In the genomic region with DNA sequence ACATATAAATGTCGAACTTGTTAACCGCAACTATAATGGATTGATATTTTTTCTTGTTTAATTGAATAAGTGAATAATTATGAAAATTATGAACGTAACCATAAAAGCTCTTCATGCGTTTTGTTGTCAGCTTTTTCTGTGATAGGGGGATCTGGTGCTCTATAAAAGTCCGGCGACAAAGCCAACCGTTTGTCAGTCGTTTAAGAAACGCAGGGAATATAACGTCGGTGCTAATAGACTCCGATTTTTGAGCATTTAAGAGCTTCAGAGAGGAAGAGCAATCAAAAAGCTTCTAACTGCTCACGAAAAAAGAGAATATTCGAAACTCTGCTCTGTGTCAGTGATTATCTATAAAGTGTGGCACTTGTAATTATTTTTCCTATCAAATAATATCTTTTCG, we compare ENCODE assay signal across 4 fruit fly cellular contexts.
TF ChIP-seq lines count a peak whose summit lies in the region.

A gene (plus strand): TSS at position 203 of the 400 bp plus-strand sequence.

- no peak for TF ChIP-seq CTCF in whole organism, embryonic (GFP tag; optimal IDR thresholded peaks at IDR 0.05; lab: Kevin White, UChicago)

TF ChIP-seq in whole organism, adult, 20 proteins besides CTCF, POLR2A, EP300 and RAD21:
- TF ChIP-seq Mnt (GFP tag; optimal IDR thresholded peaks at IDR 0.05; lab: Kevin White, UChicago) = peak; percentile 35
- no peak for TF ChIP-seq CG12768 (GFP tag; optimal IDR thresholded peaks at IDR 0.05; lab: Kevin White, UChicago)
- TF ChIP-seq toe (GFP tag; optimal IDR thresholded peaks at IDR 0.05; lab: Kevin White, UChicago) = no peak
- TF ChIP-seq CG7101 (tag; optimal IDR thresholded peaks at IDR 0.05; lab: Kevin White, UChicago) = no peak
- no peak for TF ChIP-seq CG5204 (GFP tag; optimal IDR thresholded peaks at IDR 0.05; lab: Kevin White, UChicago)
- TF ChIP-seq pad (GFP tag; optimal IDR thresholded peaks at IDR 0.05; lab: Kevin White, UChicago) = no peak
- TF ChIP-seq cic (GFP tag; optimal IDR thresholded peaks at IDR 0.05; lab: Kevin White, UChicago) = peak; percentile 55
- TF ChIP-seq CG7045 (GFP tag; optimal IDR thresholded peaks at IDR 0.05; lab: Kevin White, UChicago) = no peak
- TF ChIP-seq Clk (GFP tag; optimal IDR thresholded peaks at IDR 0.05; lab: Kevin White, UChicago) = no peak
- TF ChIP-seq cnc (optimal IDR thresholded peaks at IDR 0.05; lab: Kevin White, UChicago) = no peak
- peak; percentile 4 for TF ChIP-seq CG1620 (GFP tag; optimal IDR thresholded peaks at IDR 0.05; lab: Kevin White, UChicago)
- TF ChIP-seq Hr96 (GFP tag; optimal IDR thresholded peaks at IDR 0.05; lab: Kevin White, UChicago) = no peak
- TF ChIP-seq kay (GFP tag; lab: Kevin White, UChicago; ENCODE audit: borderline replicate concordance) = no peak
- TF ChIP-seq CG14711 (tag; optimal IDR thresholded peaks at IDR 0.05; lab: Kevin White, UChicago) = no peak
- no peak for TF ChIP-seq CG11617 (GFP tag; optimal IDR thresholded peaks at IDR 0.05; lab: Kevin White, UChicago)
- TF ChIP-seq ovo (GFP tag; optimal IDR thresholded peaks at IDR 0.05; lab: Kevin White, UChicago) = no peak
- TF ChIP-seq Crg-1 (GFP tag; optimal IDR thresholded peaks at IDR 0.05; lab: Kevin White, UChicago) = no peak
- peak; percentile 25 for TF ChIP-seq CG33017 (tag; optimal IDR thresholded peaks at IDR 0.05; lab: Kevin White, UChicago)
- TF ChIP-seq bab1 (GFP tag; optimal IDR thresholded peaks at IDR 0.05; lab: Kevin White, UChicago) = peak; percentile 72
- peak; percentile 1 for TF ChIP-seq tj (GFP tag; optimal IDR thresholded peaks at IDR 0.05; lab: Kevin White, UChicago)

TF ChIP-seq in whole organism, embryonic, 481 proteins besides CTCF, POLR2A, EP300 and RAD21 (continues in another document):
- TF ChIP-seq CG11696 (GFP tag; IDR thresholded peaks at IDR 0.05; lab: Robert Waterston, UW) (peak; percentile 33; the same call in 1 of the 2 replicates), dm (GFP tag; optimal IDR thresholded peaks at IDR 0.05; lab: Kevin White, UChicago) (no peak), MBD-R2 (GFP tag; IDR thresholded peaks at IDR 0.05; lab: Robert Waterston, UW) (no peak), pzg (GFP tag; optimal IDR thresholded peaks at IDR 0.05; lab: Kevin White, UChicago) (no peak), ssp (GFP tag; IDR thresholded peaks at IDR 0.05; lab: Robert Waterston, UW) (no peak), nom (GFP tag; optimal IDR thresholded peaks at IDR 0.05; lab: Kevin White, UChicago) (no peak), ap (GFP tag; IDR thresholded peaks at IDR 0.05; lab: Robert Waterston, UW) (no peak), bab2 (GFP tag; optimal IDR thresholded peaks at IDR 0.05; lab: Kevin White, UChicago) (no peak), Med (GFP tag; lab: Kevin White, UChicago) (peak; percentile 90), CG2199 (GFP tag; IDR thresholded peaks at IDR 0.05; lab: Robert Waterston, UW) (peak; percentile 64; the same call in 1 of the 3 replicates), CG15696 (tag; optimal IDR thresholded peaks at IDR 0.05; lab: Kevin White, UChicago) (no peak), repo (GFP tag; optimal IDR thresholded peaks at IDR 0.05; lab: Kevin White, UChicago) (no peak), CG10274 (GFP tag; optimal IDR thresholded peaks at IDR 0.05; lab: Kevin White, UChicago) (no peak), Max (GFP tag; optimal IDR thresholded peaks at IDR 0.05; lab: Kevin White, UChicago) (no peak), CG10979 (tag; optimal IDR thresholded peaks at IDR 0.05; lab: Kevin White, UChicago) (no peak), CG7745 (tag; optimal IDR thresholded peaks at IDR 0.05; lab: Kevin White, UChicago) (no peak), CG12769 (tag; optimal IDR thresholded peaks at IDR 0.05; lab: Kevin White, UChicago) (no peak), CG34224 (GFP tag; IDR thresholded peaks at IDR 0.05; lab: Robert Waterston, UW; ENCODE audit: partially characterized antibody) (peak; percentile 32; the same call in 1 of the 3 replicates), CG12236 (GFP tag; optimal IDR thresholded peaks at IDR 0.05; lab: Kevin White, UChicago) (no peak), CG13287 (GFP tag; IDR thresholded peaks at IDR 0.05; lab: Robert Waterston, UW; ENCODE audit: partially characterized antibody) (peak; percentile 53; the same call in 1 of the 2 replicates), shn (GFP tag; optimal IDR thresholded peaks at IDR 0.05; lab: Kevin White, UChicago) (no peak), CG31388 (GFP tag; optimal IDR thresholded peaks at IDR 0.05; lab: Kevin White, UChicago) (no peak), CG17568 (GFP tag; optimal IDR thresholded peaks at IDR 0.05; lab: Kevin White, UChicago) (peak; percentile 1)

TF ChIP-seq in whole organism, prepupa, 60 proteins besides CTCF, POLR2A, EP300 and RAD21:
- peak; percentile 6 for TF ChIP-seq vri (GFP tag; optimal IDR thresholded peaks at IDR 0.05; lab: Kevin White, UChicago)
- TF ChIP-seq dac (GFP tag; optimal IDR thresholded peaks at IDR 0.05; lab: Kevin White, UChicago) = no peak
- no peak for TF ChIP-seq Ets96B (tag; optimal IDR thresholded peaks at IDR 0.05; lab: Kevin White, UChicago)
TF ChIP-seq in whole organism, prepupa: peak in this region for 1.

TF ChIP-seq in whole organism, wandering third instar larva, 38 proteins besides CTCF, POLR2A, EP300 and RAD21:
- TF ChIP-seq woc (GFP tag; optimal IDR thresholded peaks at IDR 0.05; lab: Kevin White, UChicago) (no peak), h (GFP tag; optimal IDR thresholded peaks at IDR 0.05; lab: Kevin White, UChicago) (peak; percentile 59), pan (optimal IDR thresholded peaks at IDR 0.05; lab: Kevin White, UChicago) (no peak), Dif (GFP tag; optimal IDR thresholded peaks at IDR 0.05; lab: Kevin White, UChicago; ENCODE audit: partially characterized antibody) (peak; percentile 50), brk (GFP tag; optimal IDR thresholded peaks at IDR 0.05; lab: Kevin White, UChicago) (peak; percentile 53), tai (GFP tag; optimal IDR thresholded peaks at IDR 0.05; lab: Kevin White, UChicago) (no peak), Rel (GFP tag; optimal IDR thresholded peaks at IDR 0.05; lab: Kevin White, UChicago) (no peak), Rel (tag; optimal IDR thresholded peaks at IDR 0.05; lab: Kevin White, UChicago) (peak; percentile 14), dl (GFP tag; optimal IDR thresholded peaks at IDR 0.05; lab: Kevin White, UChicago; ENCODE audit: insufficient read depth in 1 of 2, partially characterized antibody in 2 of 2) (peak in 1 of 2 experiments; percentile 20)
